Fruit fly (Drosophila melanogaster) whole organism, prepupa: ENCODE measurements around the gene CG43732.
A peak's percentile ranks its signal among the peaks of the same experiment; 100 is the strongest.

Experiments used
- Blimp-1 ChIP-seq: fragments of 200-800 bp; sonication (Bioruptor generic); optimal IDR thresholded peaks from 3 replicates; lab custom pipeline; 2017; ENCODE audit warnings: missing biosample characterization, missing genetic modification characterization, mild to moderate bottlenecking, moderate library complexity, missing genetic modification reagents
- CG10669 ChIP-seq: fragments of 200-800 bp; sonication (Bioruptor generic); optimal IDR thresholded peaks from 3 replicates; lab custom pipeline; 2018; ENCODE audit warnings: missing biosample characterization, mild to moderate bottlenecking, missing genetic modification characterization, moderate library complexity
- CG11294 ChIP-seq: fragments of 200-800 bp; sonication (Bioruptor generic); IDR thresholded peaks from 2 replicates; pipeline ENCODE4 v1.3.6; 2022; ENCODE audit warnings: missing biosample characterization, missing genetic modification characterization
- CG15336 ChIP-seq: fragments of 200-800 bp; sonication (Bioruptor generic); IDR thresholded peaks from 2 replicates; pipeline ENCODE4 v1.3.6; 2022; ENCODE audit warnings: missing biosample characterization, missing genetic modification characterization
- CG1621 ChIP-seq: fragments of 200-800 bp; sonication (Bioruptor generic); optimal IDR thresholded peaks from 3 replicates; lab custom pipeline; 2018; ENCODE audit warnings: missing biosample characterization, mild to moderate bottlenecking, missing genetic modification characterization
- CG16779 ChIP-seq: fragments of 200-800 bp; sonication (Bioruptor generic); optimal IDR thresholded peaks from 3 replicates; lab custom pipeline; 2017; ENCODE audit warnings: missing biosample characterization, mild to moderate bottlenecking, missing genetic modification characterization
- CG3032 ChIP-seq: fragments of 200-800 bp; optimal IDR thresholded peaks from 2 replicates; lab custom pipeline; 2019; ENCODE audit warnings: missing biosample characterization, mild to moderate bottlenecking, missing genetic modification characterization, moderate library complexity
- CG32006 ChIP-seq: fragments of 200-800 bp; sonication (Bioruptor generic); optimal IDR thresholded peaks from 3 replicates; lab custom pipeline; 2017; ENCODE audit warnings: missing biosample characterization, mild to moderate bottlenecking, missing genetic modification characterization
- CG34406 ChIP-seq: fragments of 200-800 bp; sonication (Bioruptor generic); optimal IDR thresholded peaks from 3 replicates; lab custom pipeline; 2016; ENCODE audit warnings: missing biosample characterization, missing genetic modification characterization
- CG6163 ChIP-seq: fragments of 200-800 bp; sonication (Bioruptor generic); IDR thresholded peaks from 3 replicates; pipeline ENCODE4 v1.3.6; 2022; ENCODE audit warnings: missing biosample characterization, missing genetic modification characterization
- CG6276 ChIP-seq: fragments of 200-800 bp; sonication (Bioruptor generic); optimal IDR thresholded peaks from 2 replicates; lab custom pipeline; 2017; ENCODE audit warnings: missing biosample characterization, mild to moderate bottlenecking, missing genetic modification characterization
- CG6792 ChIP-seq: fragments of 200-800 bp; sonication (Bioruptor generic); optimal IDR thresholded peaks from 3 replicates; lab custom pipeline; 2016; ENCODE audit warnings: missing biosample characterization, missing genetic modification characterization
- CG6808 ChIP-seq: fragments of 200-800 bp; sonication (Bioruptor generic); optimal IDR thresholded peaks from 3 replicates; lab custom pipeline; 2017; ENCODE audit warnings: missing biosample characterization, missing genetic modification characterization, mild to moderate bottlenecking, moderate library complexity, missing genetic modification reagents
- CG6854 ChIP-seq: fragments of 200-800 bp; sonication (Bioruptor generic); optimal IDR thresholded peaks from 2 replicates; lab custom pipeline; 2017; ENCODE audit warnings: missing biosample characterization, mild to moderate bottlenecking, missing genetic modification characterization
- CG7368 ChIP-seq: fragments of 200-800 bp; sonication (Bioruptor generic); optimal IDR thresholded peaks from 3 replicates; lab custom pipeline; 2016; ENCODE audit warnings: missing biosample characterization, missing genetic modification characterization
- CG9139 ChIP-seq: fragments of 200-800 bp; sonication (Bioruptor generic); optimal IDR thresholded peaks from 3 replicates; lab custom pipeline; 2017; ENCODE audit warnings: missing biosample characterization, mild to moderate bottlenecking, missing genetic modification characterization
- Eip75B ChIP-seq: fragments of 200-800 bp; sonication (Bioruptor generic); optimal IDR thresholded peaks from 3 replicates; lab custom pipeline; 2016; ENCODE audit warnings: missing biosample characterization, missing genetic modification characterization
- Eip78C ChIP-seq: fragments of 200-800 bp; sonication (Bioruptor generic); peaks from one replicate; lab custom pipeline; 2016; ENCODE audit warnings: missing biosample characterization, missing genetic modification characterization
- Eip93F ChIP-seq: fragments of 200-800 bp; sonication (Bioruptor generic); optimal IDR thresholded peaks from 2 replicates; lab custom pipeline; 2016; ENCODE audit warnings: missing biosample characterization, mild to moderate bottlenecking, missing genetic modification characterization
- Gug ChIP-seq: fragments of 200-800 bp; sonication (Bioruptor generic); IDR thresholded peaks from 2 replicates; pipeline ENCODE4 v1.3.6; 2022; ENCODE audit warnings: missing biosample characterization, missing genetic modification characterization
- Met ChIP-seq: fragments of 200-800 bp; sonication (Bioruptor generic); optimal IDR thresholded peaks from 3 replicates; lab custom pipeline; 2016; ENCODE audit warnings: missing biosample characterization, missing genetic modification characterization
- OdsH ChIP-seq: fragments of 200-800 bp; sonication (Bioruptor generic); optimal IDR thresholded peaks from 3 replicates; lab custom pipeline; 2016; ENCODE audit warnings: missing biosample characterization, missing genetic modification characterization
- Smox ChIP-seq: fragments of 200-800 bp; sonication (Bioruptor generic); optimal IDR thresholded peaks from 3 replicates; lab custom pipeline; 2016; ENCODE audit warnings: missing biosample characterization, missing genetic modification characterization
- Sox14 ChIP-seq: fragments of 200-800 bp; sonication (Bioruptor generic); optimal IDR thresholded peaks from 3 replicates; lab custom pipeline; 2016; ENCODE audit warnings: missing biosample characterization, missing genetic modification characterization
- acj6 ChIP-seq: fragments of 200-800 bp; sonication (Bioruptor generic); optimal IDR thresholded peaks from 3 replicates; lab custom pipeline; 2016; ENCODE audit warnings: missing biosample characterization, missing genetic modification characterization
- cyc ChIP-seq: fragments of 200-800 bp; sonication (Bioruptor generic); optimal IDR thresholded peaks from 3 replicates; lab custom pipeline; 2016; ENCODE audit warnings: missing biosample characterization, missing genetic modification characterization
- dsx ChIP-seq: fragments of 200-800 bp; optimal IDR thresholded peaks from 3 replicates; lab custom pipeline; 2019; ENCODE audit warnings: missing biosample characterization, mild to moderate bottlenecking, missing genetic modification characterization, moderate library complexity; ENCODE audit not compliant: poor library complexity, severe bottlenecking
- eg ChIP-seq: fragments of 200-800 bp; sonication (Bioruptor generic); IDR thresholded peaks from 3 replicates; pipeline ENCODE4 v1.3.6; 2022; ENCODE audit warnings: missing biosample characterization, missing genetic modification characterization
- esn ChIP-seq: fragments of 200-800 bp; sonication (Bioruptor generic); optimal IDR thresholded peaks from 2 replicates; lab custom pipeline; 2016; ENCODE audit warnings: missing biosample characterization, mild to moderate bottlenecking, missing genetic modification characterization, moderate library complexity
- fd85E ChIP-seq: fragments of 200-800 bp; sonication (Bioruptor generic); optimal IDR thresholded peaks from 3 replicates; lab custom pipeline; 2016; ENCODE audit warnings: missing biosample characterization, missing genetic modification characterization
- pdm3 ChIP-seq: fragments of 200-800 bp; sonication (Bioruptor generic); optimal IDR thresholded peaks from 3 replicates; lab custom pipeline; 2016; ENCODE audit warnings: missing biosample characterization, missing genetic modification characterization
- ss ChIP-seq, 2 experiments: fragments of 200-800 bp; sonication (Bioruptor generic); optimal IDR thresholded peaks; 2 replicates in 1 of 2; 3 replicates in 1 of 2; lab custom pipeline; 2017 to 2018; ENCODE audit warnings: mild to moderate bottlenecking in 2 of 2, missing biosample characterization in 2 of 2, missing genetic modification characterization in 2 of 2, moderate library complexity in 1 of 2
- svp ChIP-seq: fragments of 200-800 bp; sonication (Bioruptor generic); peaks from one replicate; lab custom pipeline; 2016; ENCODE audit warnings: missing biosample characterization, missing genetic modification characterization
- topi ChIP-seq: fragments of 200-800 bp; sonication (Bioruptor generic); optimal IDR thresholded peaks from 3 replicates; lab custom pipeline; 2016; ENCODE audit warnings: missing biosample characterization, missing genetic modification characterization

CG43732 gene

DNA sequence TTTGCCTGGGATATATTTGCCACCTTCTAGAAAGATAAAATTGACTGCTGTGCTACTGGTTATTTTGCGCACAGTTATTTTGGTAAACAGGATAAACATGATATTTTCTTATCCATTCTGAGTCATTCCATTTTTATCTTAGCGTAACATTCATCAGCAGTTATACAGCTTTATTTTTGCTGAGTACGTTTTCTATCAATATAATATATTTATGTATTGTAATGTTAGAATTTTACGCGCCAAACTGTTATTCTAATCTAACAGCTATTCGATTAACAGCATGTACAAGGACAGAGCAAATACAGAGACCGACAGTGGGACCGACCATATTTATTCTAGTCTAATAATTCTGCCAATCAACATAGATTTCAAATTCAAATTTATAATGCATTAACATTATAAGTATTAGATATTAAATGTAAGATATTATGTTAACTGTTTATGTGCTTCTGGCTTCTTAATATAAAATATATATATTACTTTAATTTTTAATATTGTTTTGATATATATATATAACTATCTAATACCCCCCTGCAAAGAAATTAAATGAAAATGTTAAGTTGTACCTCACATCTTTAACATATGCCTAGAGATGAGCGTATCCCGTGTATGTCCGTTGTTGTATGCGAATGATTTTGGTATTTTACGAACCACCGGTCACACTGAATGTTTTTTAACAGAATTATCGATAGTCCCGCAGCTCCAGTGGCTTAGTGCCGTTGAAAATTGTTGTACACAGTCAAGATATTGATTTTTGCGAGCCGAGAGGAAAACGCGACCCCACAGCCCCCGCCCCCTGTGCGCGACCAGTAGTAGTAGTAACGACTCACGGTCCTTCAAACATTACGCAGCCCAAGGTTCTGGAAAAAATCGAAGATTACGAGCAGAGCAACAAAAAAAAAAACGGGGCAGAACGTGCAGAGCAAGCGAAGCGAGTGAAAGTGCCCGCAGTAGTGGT lies 43.8 kb upstream of the CG43732 start, which contains the start of gene EndoA (continued):
- TF ChIP-seq Eip75B (peak; percentile 24), Eip93F (GFP tag; lab: Kevin White, UChicago) (peak; percentile 30), CG11294 (GFP tag; lab: Robert Waterston, UW) (no peak; the same call in 1 of the 2 replicates), Eip78C (GFP tag; lab: Kevin White, UChicago) (peak; percentile 71), CG34406 (no peak), CG6854 (GFP tag; lab: Kevin White, UChicago) (no peak), CG3032 (no peak), ss (GFP tag; optimal IDR thresholded peaks at IDR 0.05; lab: Kevin White, UChicago) (no peak), topi (GFP tag; lab: Kevin White, UChicago) (peak; percentile 13), eg (GFP tag; lab: Robert Waterston, UW) (peak; percentile 54), Sox14 (GFP tag; lab: Kevin White, UChicago) (peak; percentile 5), cyc (GFP tag; lab: Kevin White, UChicago) (peak; percentile 18), Gug (GFP tag; lab: Robert Waterston, UW) (0 out of 2 replicates have a peak, but pooled peaks have one; percentile 32), acj6 (peak; percentile 3), CG6163 (GFP tag; lab: Robert Waterston, UW) (peak; percentile 14; the same call in 1 of the 3 replicates), esn (GFP tag; lab: Kevin White, UChicago) (peak; percentile 16), Smox (peak; percentile 11), CG6808 (no peak), dsx (GFP tag; lab: Kevin White, UChicago) (peak; percentile 48), CG1621 (tag; lab: Kevin White, UChicago) (no peak), pdm3 (no peak), CG6276 (GFP tag; lab: Kevin White, UChicago) (no peak), Blimp-1 (peak; percentile 58), CG6792 (GFP tag; lab: Kevin White, UChicago) (no peak), CG9139 (no peak), CG15336 (GFP tag; lab: Robert Waterston, UW) (peak; percentile 15; the same call in 1 of the 2 replicates)

DNA sequence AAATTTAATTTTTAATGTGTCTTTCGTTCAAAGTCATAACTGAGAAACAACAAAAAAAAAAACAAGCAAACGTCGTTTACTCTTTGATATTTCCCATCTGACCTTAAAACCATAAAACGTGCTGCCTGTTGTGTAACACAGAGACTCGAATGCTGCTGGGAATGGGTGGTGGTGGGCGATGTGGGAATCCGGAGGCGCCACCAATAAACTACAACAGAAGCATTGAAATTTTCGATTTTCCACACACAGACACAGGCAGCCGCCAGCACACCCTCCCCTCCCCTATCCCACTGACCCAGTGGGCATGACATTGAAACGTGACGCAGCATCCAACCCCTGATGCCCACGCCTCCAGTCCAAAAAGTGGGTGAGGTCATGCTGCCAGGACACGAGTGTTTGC lies 39.7 kb upstream of the CG43732 start:
- TF ChIP-seq topi (GFP tag; lab: Kevin White, UChicago) (no peak), CG10669 (GFP tag; lab: Kevin White, UChicago) (no peak), CG15336 (GFP tag; lab: Robert Waterston, UW) (no peak), Eip75B (no peak), Gug (GFP tag; lab: Robert Waterston, UW) (no peak), svp (GFP tag; lab: Kevin White, UChicago) (no peak), CG16779 (tag; lab: Kevin White, UChicago) (no peak), CG6808 (no peak), dsx (GFP tag; lab: Kevin White, UChicago) (no peak), CG7368 (GFP tag; lab: Kevin White, UChicago) (no peak)

DNA sequence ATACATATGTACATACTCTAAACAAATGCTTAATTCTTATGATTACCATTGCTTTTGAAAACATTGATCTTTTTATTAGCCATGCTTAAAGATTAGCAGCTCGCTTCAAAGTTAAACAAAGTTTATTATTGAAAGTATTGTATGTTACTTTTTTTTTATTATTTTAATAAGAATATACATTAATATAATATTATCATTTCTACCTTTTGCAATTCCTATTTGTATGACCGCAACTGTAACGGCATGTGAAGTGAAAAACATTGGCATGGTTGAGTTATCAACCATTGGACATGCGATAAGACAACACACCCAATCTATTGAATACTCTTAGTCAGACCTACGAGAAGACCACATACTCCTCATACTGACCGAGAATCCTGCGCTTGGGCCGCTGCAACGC lies 39.1 kb upstream of the CG43732 start:
- TF ChIP-seq svp (GFP tag; lab: Kevin White, UChicago): peak; percentile 70
- no peak for TF ChIP-seq dsx (GFP tag; lab: Kevin White, UChicago)
- TF ChIP-seq OdsH (GFP tag; lab: Kevin White, UChicago): peak; percentile 8
- peak; percentile 4 for TF ChIP-seq CG32006 (GFP tag; lab: Kevin White, UChicago)
- no peak for TF ChIP-seq fd85E (GFP tag; lab: Kevin White, UChicago)
- TF ChIP-seq Met (GFP tag; lab: Kevin White, UChicago): no peak
